Fruit fly (Drosophila melanogaster): ENCODE data around the gene CG33995.

CG33995 gene

dm6 chr2L:5000287-5000871 is 42.7 kb upstream of the CG33995 start (continued):
- TF ChIP-seq croc (GFP tag; conservative IDR thresholded peaks at IDR 0.05) (peak; percentile 75), chn (GFP tag; optimal IDR thresholded peaks at IDR 0.05) (peak; percentile 79), CG14667 (GFP tag; IDR thresholded peaks at IDR 0.05) (peak; percentile 60), stwl (tag; optimal IDR thresholded peaks at IDR 0.05) (no peak), unc-4 (GFP tag; IDR thresholded peaks at IDR 0.05; ENCODE audit: partially characterized antibody) (no peak), CG11398 (GFP tag; optimal IDR thresholded peaks at IDR 0.05) (peak; percentile 49), tll (GFP tag; optimal IDR thresholded peaks at IDR 0.05) (peak in 1 of 2 experiments; percentile 73), tgo (GFP tag; IDR thresholded peaks at IDR 0.05) (peak; percentile 75), CG11456 (GFP tag; IDR thresholded peaks at IDR 0.05) (0 out of 3 replicates have a peak, but pooled peaks have one; percentile 64), pan (optimal IDR thresholded peaks at IDR 0.05) (no peak), pan (GFP tag; optimal IDR thresholded peaks at IDR 0.05 in 1 of 2, IDR thresholded peaks at IDR 0.05 in 1 of 2) (peak in 1 of 2 experiments; percentile 82), CG18262 (tag; optimal IDR thresholded peaks at IDR 0.05) (peak; percentile 94), odd (GFP tag; optimal IDR thresholded peaks at IDR 0.05) (peak; percentile 85), sug (tag; optimal IDR thresholded peaks at IDR 0.05) (peak; percentile 80), HLH54F (GFP tag; optimal IDR thresholded peaks at IDR 0.05) (peak; percentile 56), cad (GFP tag; optimal IDR thresholded peaks at IDR 0.05) (no peak), CG6175 (GFP tag; IDR thresholded peaks at IDR 0.05) (peak; percentile 37; the same call in 1 of the 3 replicates), CG1529 (GFP tag; optimal IDR thresholded peaks at IDR 0.05) (peak; percentile 83), dpn (GFP tag; optimal IDR thresholded peaks at IDR 0.05) (peak; percentile 58 to 64), CG6683 (GFP tag; optimal IDR thresholded peaks at IDR 0.05) (peak; percentile 62), CG9437 (GFP tag; optimal IDR thresholded peaks at IDR 0.05) (peak; percentile 81), CG13287 (GFP tag; IDR thresholded peaks at IDR 0.05; ENCODE audit: partially characterized antibody) (no peak), Ada2b (GFP tag; IDR thresholded peaks at IDR 0.05) (peak; percentile 84), Usf (GFP tag; optimal IDR thresholded peaks at IDR 0.05) (peak; percentile 64), sr (GFP tag; IDR thresholded peaks at IDR 0.05) (peak; percentile 41; the same call in 2 of the 3 replicates), sens (GFP tag) (peak; percentile 97), luna (GFP tag; optimal IDR thresholded peaks at IDR 0.05) (no peak), Dek (tag; optimal IDR thresholded peaks at IDR 0.05) (peak; percentile 89), Awh (GFP tag; IDR thresholded peaks at IDR 0.05) (peak; percentile 84), CG13894 (tag; optimal IDR thresholded peaks at IDR 0.05) (peak; percentile 67), Oli (tag; optimal IDR thresholded peaks at IDR 0.05) (peak; percentile 86), CG11247 (GFP tag; IDR thresholded peaks at IDR 0.05) (peak; percentile 59), gsb-n (tag; optimal IDR thresholded peaks at IDR 0.05) (peak; percentile 73), CG14050 (GFP tag; IDR thresholded peaks at IDR 0.05) (peak; percentile 56), Rx (GFP tag; IDR thresholded peaks at IDR 0.05) (peak; percentile 70), chinmo (GFP tag; IDR thresholded peaks at IDR 0.05; ENCODE audit: partially characterized antibody) (peak; percentile 72; the same call in 1 of the 4 replicates), rib (GFP tag; IDR thresholded peaks at IDR 0.05) (peak; percentile 25; the same call in 1 of the 2 replicates), CG8478 (optimal IDR thresholded peaks at IDR 0.05) (no peak), CG9215 (GFP tag; IDR thresholded peaks at IDR 0.05) (peak; percentile 64), Fer1 (GFP tag; optimal IDR thresholded peaks at IDR 0.05) (peak; percentile 86), cato (GFP tag; optimal IDR thresholded peaks at IDR 0.05; ENCODE audit: borderline replicate concordance) (peak; percentile 21), Dip3 (GFP tag; optimal IDR thresholded peaks at IDR 0.05) (peak; percentile 67), CG4282 (GFP tag; optimal IDR thresholded peaks at IDR 0.05) (no peak), sqz (GFP tag; optimal IDR thresholded peaks at IDR 0.05) (peak; percentile 76), h (optimal IDR thresholded peaks at IDR 0.05) (no peak), z (GFP tag; IDR thresholded peaks at IDR 0.05) (no peak), run (tag; optimal IDR thresholded peaks at IDR 0.05) (peak; percentile 27), CG7786 (GFP tag; optimal IDR thresholded peaks at IDR 0.05) (peak; percentile 79), CG4424 (GFP tag; optimal IDR thresholded peaks at IDR 0.05) (peak; percentile 75), CG17612 (GFP tag; IDR thresholded peaks at IDR 0.05) (peak; percentile 40; the same call in 1 of the 2 replicates), CG18764 (GFP tag; optimal IDR thresholded peaks at IDR 0.05) (peak; percentile 34)

Measured in whole organism, embryonic.